Worm (Caenorhabditis elegans) whole organism, midembryonic: ENCODE measurements around the gene C34C12.7.

Experiments used
- T22C8.4 ChIP-seq: fragments of 200-800 bp; sonication (Bioruptor generic); IDR thresholded peaks from 2 replicates; pipeline ENCODE4 v1.3.6; 2022; ENCODE audit warnings: missing genetic modification characterization, missing compliant biosample characterization
- flt-1 ChIP-seq: fragments of 200-800 bp; sonication (Bioruptor generic); IDR thresholded peaks from 2 replicates; pipeline ENCODE4 v1.3.6; 2022; ENCODE audit warnings: missing genetic modification characterization, missing compliant biosample characterization
- klf-2 ChIP-seq: fragments of 200-800 bp; sonication (Bioruptor generic); conservative IDR thresholded peaks from 2 replicates; pipeline ENCODE4 v1.3.6; 2022; ENCODE audit warnings: missing genetic modification reagents, missing genetic modification characterization, missing compliant biosample characterization
- ref-1 ChIP-seq: fragments of 200-800 bp; sonication (Bioruptor generic); conservative IDR thresholded peaks from 2 replicates; pipeline ENCODE4 v1.3.6; 2022; ENCODE audit warnings: missing genetic modification reagents, missing genetic modification characterization, missing compliant biosample characterization
- ztf-23 ChIP-seq: fragments of 200-800 bp; sonication (Bioruptor generic); IDR thresholded peaks from 2 replicates; pipeline ENCODE4 v1.3.6; 2022; ENCODE audit warnings: missing genetic modification reagents, missing genetic modification characterization, missing compliant biosample characterization

DNA sequence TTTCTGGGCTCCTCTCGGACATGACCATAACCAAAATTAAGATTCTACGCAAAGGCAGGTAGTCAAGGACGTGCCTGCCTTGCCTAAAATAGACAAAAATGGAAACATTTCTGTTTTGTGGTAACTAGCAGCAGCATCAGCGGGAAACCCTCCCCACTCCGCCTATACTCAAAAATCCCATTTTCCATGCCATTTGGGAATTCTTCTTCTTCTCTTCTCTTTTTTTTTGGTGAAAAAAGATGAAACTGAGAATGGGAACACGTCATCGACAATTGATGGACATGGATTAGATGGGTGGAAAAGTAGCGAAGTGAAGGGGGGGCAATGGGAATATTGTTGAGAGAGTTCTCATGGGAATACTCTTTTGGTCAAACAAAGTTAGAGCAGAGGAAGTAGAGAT is 51.0 kb downstream of the C34C12.7 start:
- TF ChIP-seq klf-2 (GFP tag; lab: Robert Waterston, UW) (no peak), ztf-23 (no peak), ref-1 (GFP tag; lab: Robert Waterston, UW) (no peak), flt-1 (GFP tag; lab: Robert Waterston, UW) (no peak), T22C8.4 (GFP tag; lab: Robert Waterston, UW) (no peak)
